Fruit fly (Drosophila melanogaster): Measurements from ENCODE around the gene CG42540.

The CG42540 gene

DNA sequence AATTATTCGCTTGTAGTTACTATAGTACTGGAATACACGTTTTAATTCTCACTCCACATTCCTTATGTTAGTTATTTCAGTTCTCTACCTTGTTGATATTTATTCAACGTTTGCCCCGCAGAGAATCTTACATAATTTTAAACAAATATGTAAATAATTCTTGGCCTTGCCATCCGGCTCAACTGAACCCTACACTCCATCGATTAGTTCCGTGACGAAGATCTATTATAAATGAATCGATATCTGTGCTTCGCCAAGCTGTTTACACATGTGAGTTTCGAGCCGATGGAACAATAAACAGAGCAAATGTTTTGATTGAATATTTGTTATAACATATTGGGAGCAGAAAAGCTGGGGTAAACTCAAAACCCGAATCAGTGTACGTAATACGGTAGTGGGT is 34.1 kb upstream of the CG42540 start:
- TF ChIP-seq CG7045 (GFP tag; optimal IDR thresholded peaks at IDR 0.05), result no peak
- TF ChIP-seq cic (GFP tag; optimal IDR thresholded peaks at IDR 0.05), result no peak
- no peak for TF ChIP-seq CG14711 (tag; optimal IDR thresholded peaks at IDR 0.05)
- TF ChIP-seq pad (GFP tag; optimal IDR thresholded peaks at IDR 0.05), result no peak
- TF ChIP-seq Crg-1 (GFP tag; optimal IDR thresholded peaks at IDR 0.05), result no peak
- TF ChIP-seq toe (GFP tag; optimal IDR thresholded peaks at IDR 0.05), result no peak
- no peak for TF ChIP-seq Clk (GFP tag; optimal IDR thresholded peaks at IDR 0.05)
- TF ChIP-seq cnc (optimal IDR thresholded peaks at IDR 0.05), result no peak
- no peak for TF ChIP-seq CG7101 (tag; optimal IDR thresholded peaks at IDR 0.05)
- no peak for TF ChIP-seq CG1620 (GFP tag; optimal IDR thresholded peaks at IDR 0.05)
- TF ChIP-seq bab1 (GFP tag; optimal IDR thresholded peaks at IDR 0.05), result no peak
- no peak for TF ChIP-seq kay (GFP tag; ENCODE audit: borderline replicate concordance)
- TF ChIP-seq Hr96 (GFP tag; optimal IDR thresholded peaks at IDR 0.05), result no peak
- TF ChIP-seq CG5204 (GFP tag; optimal IDR thresholded peaks at IDR 0.05), result no peak
- TF ChIP-seq Mnt (GFP tag; optimal IDR thresholded peaks at IDR 0.05), result no peak

DNA sequence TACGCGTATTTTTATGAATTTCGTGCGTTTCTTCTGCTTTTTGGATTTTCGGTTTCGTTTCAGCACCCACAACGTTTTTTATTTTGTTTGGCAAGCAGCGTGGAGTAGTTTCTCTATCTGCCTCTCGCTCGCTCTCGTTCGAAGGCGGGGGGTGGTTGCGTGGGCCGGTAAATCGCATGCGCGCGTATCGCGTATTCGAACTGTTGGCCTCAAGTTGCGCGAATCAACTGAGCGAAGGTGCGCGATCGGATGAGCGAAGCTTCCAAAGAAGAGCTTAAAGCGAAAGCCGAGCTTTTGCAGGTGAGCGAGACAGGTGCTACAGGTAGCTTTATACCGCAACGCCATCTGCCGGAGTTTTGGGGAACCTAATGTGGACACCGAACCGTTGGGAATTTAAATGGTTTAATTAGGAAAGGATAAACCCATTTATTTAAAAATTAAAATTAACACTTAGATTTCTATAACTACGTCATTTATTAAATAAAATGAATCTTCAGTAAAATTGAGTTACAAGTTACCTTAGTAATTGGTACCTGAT is 23.9 kb upstream of the CG42540 start, which contains the start of gene Tie:
Gene Tie (minus strand): TSS at position 205 of the 538 bp plus-strand sequence.
- TF ChIP-seq bab1 (GFP tag; optimal IDR thresholded peaks at IDR 0.05), result peak; percentile 67
- no peak for TF ChIP-seq Crg-1 (GFP tag; optimal IDR thresholded peaks at IDR 0.05)

DNA sequence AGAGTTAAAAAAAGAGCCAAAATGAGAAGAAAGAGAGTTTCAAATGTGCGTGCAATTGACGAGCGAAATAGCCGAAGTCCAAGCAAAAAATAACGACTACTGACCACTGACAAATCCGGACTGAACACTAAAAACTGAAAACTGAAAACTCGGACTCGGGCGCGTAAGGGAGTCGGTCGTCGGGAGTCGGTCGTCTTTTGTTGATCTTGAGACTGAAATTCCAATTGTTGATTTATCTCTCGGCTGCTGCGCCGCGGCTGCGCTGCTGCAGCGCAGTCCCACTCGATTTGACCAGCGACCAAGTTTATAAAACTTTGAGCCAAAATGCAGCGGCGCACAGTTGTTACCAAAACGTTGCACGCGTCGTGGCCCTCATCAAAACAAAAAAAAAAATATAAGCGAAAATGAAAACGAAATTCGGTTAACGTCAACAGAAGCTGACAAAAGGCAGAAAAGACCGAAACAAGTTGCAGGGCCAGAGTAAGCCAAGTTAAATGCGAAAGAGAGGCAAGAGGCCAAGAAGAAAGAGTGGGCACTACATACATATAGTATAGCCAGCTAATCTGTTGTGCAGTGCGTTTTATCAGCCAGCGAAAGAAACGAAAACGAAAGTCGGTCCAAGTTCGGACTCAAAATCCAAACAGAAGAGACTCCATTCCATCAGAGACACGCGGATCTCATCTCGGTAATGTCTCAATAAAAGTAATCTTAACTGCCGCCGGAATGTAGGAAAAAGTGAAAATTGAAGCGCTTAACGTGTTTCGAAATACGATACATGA is 22.9 kb upstream of the CG42540 start, which contains the start of gene CG11353:
Gene CG11353 (plus strand): TSS at position 330 of the 779 bp plus-strand sequence.
- no peak for TF ChIP-seq CG7101 (tag; optimal IDR thresholded peaks at IDR 0.05)
- no peak for TF ChIP-seq pad (GFP tag; optimal IDR thresholded peaks at IDR 0.05)
- TF ChIP-seq tj (GFP tag; optimal IDR thresholded peaks at IDR 0.05), result peak; percentile 30
- no peak for TF ChIP-seq Mnt (GFP tag; optimal IDR thresholded peaks at IDR 0.05)
- TF ChIP-seq cnc (optimal IDR thresholded peaks at IDR 0.05), result no peak
- TF ChIP-seq Crg-1 (GFP tag; optimal IDR thresholded peaks at IDR 0.05), result no peak
- no peak for TF ChIP-seq toe (GFP tag; optimal IDR thresholded peaks at IDR 0.05)
- no peak for TF ChIP-seq CG5204 (GFP tag; optimal IDR thresholded peaks at IDR 0.05)
- TF ChIP-seq CG14711 (tag; optimal IDR thresholded peaks at IDR 0.05), result no peak
- TF ChIP-seq Clk (GFP tag; optimal IDR thresholded peaks at IDR 0.05), result no peak
- no peak for TF ChIP-seq CG11617 (GFP tag; optimal IDR thresholded peaks at IDR 0.05)
- no peak for TF ChIP-seq bab1 (GFP tag; optimal IDR thresholded peaks at IDR 0.05)
- TF ChIP-seq ovo (GFP tag; optimal IDR thresholded peaks at IDR 0.05), result no peak
- peak; percentile 44 for TF ChIP-seq kay (GFP tag; ENCODE audit: borderline replicate concordance)
- TF ChIP-seq CG1620 (GFP tag; optimal IDR thresholded peaks at IDR 0.05), result no peak
- no peak for TF ChIP-seq cic (GFP tag; optimal IDR thresholded peaks at IDR 0.05)
- no peak for TF ChIP-seq CG12768 (GFP tag; optimal IDR thresholded peaks at IDR 0.05)
- no peak for TF ChIP-seq Hr96 (GFP tag; optimal IDR thresholded peaks at IDR 0.05)

DNA sequence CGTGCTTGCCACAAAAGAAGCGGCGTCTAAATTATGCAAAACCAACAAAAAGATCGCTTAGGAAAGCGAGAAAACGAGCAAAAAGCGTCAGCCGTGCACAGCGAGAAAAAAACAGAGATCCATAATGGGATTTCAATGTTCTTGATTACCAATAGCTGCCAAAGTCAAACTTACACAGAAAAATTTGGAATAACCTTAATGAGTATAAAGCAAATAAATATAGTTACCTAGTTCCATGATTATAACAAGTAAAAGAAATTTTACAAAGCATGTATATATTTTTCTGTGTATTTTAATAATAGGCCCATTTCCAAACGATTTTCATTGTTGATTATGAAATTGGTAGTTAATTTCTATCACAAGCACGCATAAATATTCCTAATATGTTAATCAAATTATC is 21.9 kb upstream of the CG42540 start:
- no peak for TF ChIP-seq ovo (GFP tag; optimal IDR thresholded peaks at IDR 0.05)

DNA sequence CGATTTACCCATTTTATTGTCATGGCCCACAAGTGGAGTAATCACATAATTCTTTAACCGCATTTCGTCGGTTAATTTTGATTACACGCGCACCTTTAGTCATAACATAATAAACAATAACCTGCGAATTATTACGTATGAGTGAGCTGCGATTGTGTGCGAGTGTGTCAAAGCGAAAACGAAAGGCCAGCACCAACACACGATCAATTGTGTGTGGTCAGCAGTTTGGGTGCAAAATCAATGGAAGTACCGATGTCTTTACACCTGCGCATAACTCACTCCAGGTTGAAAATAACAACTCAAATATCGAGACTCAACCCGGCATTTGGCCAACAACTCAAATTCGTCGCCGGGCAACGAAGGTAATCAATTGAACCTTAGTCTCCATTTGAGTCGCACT is 21.4 kb upstream of the CG42540 start:
- TF ChIP-seq bab1 (GFP tag; optimal IDR thresholded peaks at IDR 0.05) (no peak), kay (GFP tag; ENCODE audit: borderline replicate concordance) (no peak), CG5204 (GFP tag; optimal IDR thresholded peaks at IDR 0.05) (no peak), pad (GFP tag; optimal IDR thresholded peaks at IDR 0.05) (no peak), tj (GFP tag; optimal IDR thresholded peaks at IDR 0.05) (peak; percentile 88)

DNA sequence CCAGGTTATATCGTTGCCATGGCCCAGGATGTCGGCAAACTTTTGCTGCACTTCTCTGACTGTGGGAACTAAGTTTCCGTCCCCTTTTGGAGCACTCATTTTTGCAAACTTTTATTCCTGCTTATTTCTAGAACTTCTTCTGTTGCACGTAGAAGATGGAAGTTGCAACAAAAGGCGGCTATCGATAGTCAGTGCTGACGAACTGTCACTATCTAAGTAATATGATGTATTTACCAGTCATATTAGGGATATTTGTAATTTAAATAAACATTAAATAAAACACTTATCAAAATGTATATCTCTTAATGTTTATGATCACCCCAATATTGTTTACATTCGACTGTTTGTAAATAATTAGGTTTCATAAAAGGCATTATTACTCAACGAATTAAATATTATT is 14.8 kb upstream of the CG42540 start, which contains the start of gene CG32243:
Gene CG32243 (minus strand): TSS at position 175 of the 400 bp plus-strand sequence.
- TF ChIP-seq CG12768 (GFP tag; optimal IDR thresholded peaks at IDR 0.05), result no peak
- peak; percentile 7 for TF ChIP-seq kay (GFP tag; ENCODE audit: borderline replicate concordance)
- TF ChIP-seq CG11617 (GFP tag; optimal IDR thresholded peaks at IDR 0.05), result no peak
- no peak for TF ChIP-seq CG1620 (GFP tag; optimal IDR thresholded peaks at IDR 0.05)
- TF ChIP-seq ovo (GFP tag; optimal IDR thresholded peaks at IDR 0.05), result no peak

DNA sequence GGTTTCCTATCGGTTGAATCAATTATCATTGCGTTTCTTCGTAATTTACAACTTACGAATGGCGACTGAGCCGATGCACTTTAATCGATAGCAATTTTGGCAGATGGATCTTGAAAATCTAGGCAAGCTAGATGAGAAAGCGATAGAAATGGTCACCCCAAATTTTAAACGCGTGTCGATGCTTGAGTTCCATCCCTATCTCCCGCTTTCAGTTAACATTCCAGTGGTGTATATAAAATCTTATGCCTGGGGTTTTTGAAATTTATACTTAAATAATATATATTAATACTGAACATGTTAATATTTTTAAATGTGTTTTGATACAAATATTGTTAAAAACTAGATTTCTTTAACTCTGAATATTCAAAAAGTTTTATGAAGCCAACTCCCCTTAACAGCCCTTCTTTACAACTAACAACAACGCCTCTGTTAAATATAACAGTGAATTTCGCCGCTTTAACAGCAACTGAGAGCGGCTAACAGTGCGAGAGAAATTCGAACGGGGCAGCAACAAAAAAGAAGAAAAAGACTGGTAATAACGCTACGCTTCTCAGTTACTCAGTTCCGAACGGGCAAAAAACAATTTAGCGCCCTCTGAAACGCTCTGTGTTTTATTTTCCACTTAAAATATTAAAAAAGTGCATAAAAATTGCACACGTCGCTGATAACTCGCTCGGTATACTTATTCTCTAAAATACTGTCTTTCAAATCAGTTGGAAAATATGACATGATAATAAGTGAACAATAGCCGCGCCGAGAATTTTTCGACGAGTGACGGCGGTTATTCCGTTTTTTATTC is 14.1 kb upstream of the CG42540 start, which contains the start of gene CG11357:
Gene CG11357 (plus strand): TSS at position 479 of the 799 bp plus-strand sequence.
- peak; percentile 82 for TF ChIP-seq Hr96 (GFP tag; optimal IDR thresholded peaks at IDR 0.05)
- TF ChIP-seq CG14711 (tag; optimal IDR thresholded peaks at IDR 0.05), result peak; percentile 98
- TF ChIP-seq CG7045 (GFP tag; optimal IDR thresholded peaks at IDR 0.05), result peak; percentile 99
- peak; percentile 91 for TF ChIP-seq pad (GFP tag; optimal IDR thresholded peaks at IDR 0.05)
- TF ChIP-seq Crg-1 (GFP tag; optimal IDR thresholded peaks at IDR 0.05), result peak; percentile 93
- TF ChIP-seq ovo (GFP tag; optimal IDR thresholded peaks at IDR 0.05), result peak; percentile 86
- TF ChIP-seq Mnt (GFP tag; optimal IDR thresholded peaks at IDR 0.05), result peak; percentile 86
- peak; percentile 88 for TF ChIP-seq toe (GFP tag; optimal IDR thresholded peaks at IDR 0.05)
- TF ChIP-seq CG7101 (tag; optimal IDR thresholded peaks at IDR 0.05), result peak; percentile 99
- TF ChIP-seq CG11617 (GFP tag; optimal IDR thresholded peaks at IDR 0.05), result peak; percentile 97
- TF ChIP-seq CG1620 (GFP tag; optimal IDR thresholded peaks at IDR 0.05), result peak; percentile 75
- peak; percentile 99 for TF ChIP-seq bab1 (GFP tag; optimal IDR thresholded peaks at IDR 0.05)
- peak; percentile 90 for TF ChIP-seq kay (GFP tag; ENCODE audit: borderline replicate concordance)
- TF ChIP-seq cic (GFP tag; optimal IDR thresholded peaks at IDR 0.05), result peak; percentile 88
- TF ChIP-seq CG5204 (GFP tag; optimal IDR thresholded peaks at IDR 0.05), result peak; percentile 88
- peak; percentile 73 for TF ChIP-seq tj (GFP tag; optimal IDR thresholded peaks at IDR 0.05)
- TF ChIP-seq cnc (optimal IDR thresholded peaks at IDR 0.05), result no peak
- TF ChIP-seq Clk (GFP tag; optimal IDR thresholded peaks at IDR 0.05), result peak; percentile 94
- peak; percentile 98 for TF ChIP-seq CG12768 (GFP tag; optimal IDR thresholded peaks at IDR 0.05)
- TF ChIP-seq CG33017 (tag; optimal IDR thresholded peaks at IDR 0.05), result peak; percentile 100

Data from whole organism, adult.